Worm (Caenorhabditis elegans) whole organism, L3 larva: Measurements from ENCODE around the gene nmur-2.

ENCODE experiments used
- aly-2 ChIP-seq: fragments of 150-350 bp; optimal IDR thresholded peaks from 2 replicates; lab custom pipeline; 2014; ENCODE audit warnings: missing biosample characterization, missing genetic modification characterization
- ama-1 ChIP-seq: fragments of 150-350 bp; optimal IDR thresholded peaks from 2 replicates; lab custom pipeline; 2018
- ceh-28 ChIP-seq: fragments of 150-350 bp; optimal IDR thresholded peaks from 2 replicates; lab custom pipeline; 2014; ENCODE audit warnings: missing biosample characterization, missing genetic modification reagents, missing genetic modification characterization
- fkh-10 ChIP-seq: sonication (generic microtip); optimal IDR thresholded peaks from 2 replicates; lab custom pipeline; 2017; ENCODE audit warnings: missing biosample characterization, missing genetic modification reagents, missing genetic modification characterization
- tbx-2 ChIP-seq: sonication (generic microtip); optimal IDR thresholded peaks from 2 replicates; lab custom pipeline; 2016; ENCODE audit warnings: mild to moderate bottlenecking, missing genetic modification characterization, missing compliant biosample characterization

nmur-2 gene

ce11 chrII:73892-74291, 50.9 kb downstream of the nmur-2 start:
- no peak for TF ChIP-seq aly-2 (tag; lab: Kevin White, UChicago)
- TF ChIP-seq ceh-28 (tag; lab: Kevin White, UChicago): no peak
- TF ChIP-seq ama-1 (lab: Kevin White, UChicago): no peak

- TF ChIP-seq fkh-10 (GFP tag; lab: Kevin White, UChicago) (peak; percentile 95), tbx-2 (no peak)
Measured at ce11 chrII:73329-73728, 51.5 kb downstream of the nmur-2 start.
